Fruit fly (Drosophila melanogaster) whole organism, wandering third instar larva: Measurements from ENCODE around the gene CG17260.

ENCODE experiments used
- GATAd ChIP-seq: sonication (Bioruptor generic); optimal IDR thresholded peaks from 2 replicates; lab custom pipeline; 2016; ENCODE audit warnings: missing biosample characterization, missing genetic modification characterization
- Hr78 ChIP-seq: fragments of >200 bp; optimal IDR thresholded peaks from 2 replicates; lab custom pipeline; 2017; ENCODE audit warnings: missing biosample characterization, missing genetic modification characterization
- Hr83 ChIP-seq: fragments of 200-300 bp; sonication (Bioruptor generic); optimal IDR thresholded peaks from 2 replicates; lab custom pipeline; 2016; ENCODE audit warnings: missing biosample characterization, mild to moderate bottlenecking, missing genetic modification characterization, moderate library complexity; ENCODE audit not compliant: poor library complexity, severe bottlenecking
- lola ChIP-seq: fragments of >200 bp; optimal IDR thresholded peaks from 2 replicates; lab custom pipeline; 2017; ENCODE audit warnings: missing biosample characterization, missing genetic modification characterization
- pan ChIP-seq: fragments of >200 bp; optimal IDR thresholded peaks from 2 replicates; lab custom pipeline; 2017
- sv ChIP-seq: fragments of 200-800 bp; sonication (Bioruptor generic); optimal IDR thresholded peaks from 3 replicates; lab custom pipeline; 2016; ENCODE audit warnings: missing biosample characterization, missing genetic modification characterization
- tai ChIP-seq: sonication (Bioruptor generic); optimal IDR thresholded peaks from 2 replicates; lab custom pipeline; 2016; ENCODE audit warnings: missing biosample characterization, missing genetic modification characterization
- woc ChIP-seq: sonication (Bioruptor generic); optimal IDR thresholded peaks from 2 replicates; lab custom pipeline; 2016; ENCODE audit warnings: missing biosample characterization, mild to moderate bottlenecking, missing genetic modification characterization

DNA sequence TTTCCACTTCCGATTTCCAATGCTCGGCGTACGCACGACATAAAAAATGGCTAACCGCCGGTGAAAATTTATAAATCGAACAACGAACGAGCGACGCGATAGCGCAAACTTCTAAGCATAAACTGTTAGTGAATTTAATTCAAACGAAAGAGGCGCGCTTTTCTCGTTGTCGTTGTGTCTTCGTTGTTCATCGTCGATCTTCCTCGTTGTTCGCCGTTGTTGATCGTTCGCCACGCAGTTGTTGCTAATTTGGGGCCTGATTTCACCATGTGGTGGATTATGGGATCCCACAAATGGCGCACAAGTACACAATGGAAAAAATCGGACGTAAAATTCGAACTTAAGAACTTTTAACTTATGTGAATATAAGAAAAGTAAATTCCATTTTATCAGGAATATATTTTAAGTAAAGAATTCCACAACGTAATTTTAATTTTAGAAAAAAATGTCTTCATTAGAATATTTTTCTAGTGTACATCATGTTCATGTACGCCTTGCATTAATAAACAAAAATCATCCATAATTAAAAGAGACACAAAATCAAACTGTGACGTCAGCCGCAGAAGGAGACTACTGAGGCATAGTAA, 49.4 kb downstream of the CG17260 start:
- TF ChIP-seq GATAd: no peak
- no peak for TF ChIP-seq pan (lab: Kevin White, UChicago)
- no peak for TF ChIP-seq Hr83 (GFP tag; lab: Kevin White, UChicago)
- TF ChIP-seq sv: peak; percentile 30
- TF ChIP-seq tai: no peak
- no peak for TF ChIP-seq Hr78 (GFP tag; lab: Kevin White, UChicago)
- no peak for TF ChIP-seq lola
- no peak for TF ChIP-seq woc (GFP tag; lab: Kevin White, UChicago)
